Fruit fly (Drosophila melanogaster) whole organism, embryonic: ENCODE measurements around the gene Cyp12a5.

Experiments
- Antp ChIP-seq: fragments of 200-800 bp; sonication (Bioruptor generic); optimal IDR thresholded peaks from 3 replicates; lab custom pipeline; 2016; ENCODE audit warnings: missing biosample characterization, missing genetic modification characterization
- CG10959 ChIP-seq: fragments of 200-800 bp; sonication (Bioruptor generic); IDR thresholded peaks from 2 replicates; pipeline ENCODE4 v1.3.6; 2022; ENCODE audit warnings: missing biosample characterization, missing genetic modification characterization
- CG10979 ChIP-seq: fragments of 200-800 bp; sonication (Bioruptor generic); optimal IDR thresholded peaks from 2 replicates; lab custom pipeline; 2018; ENCODE audit warnings: missing biosample characterization, mild to moderate bottlenecking, missing genetic modification characterization, moderate library complexity
- CG11093 ChIP-seq: fragments of 200-800 bp; sonication (Bioruptor generic); IDR thresholded peaks from 3 replicates; pipeline ENCODE4 v1.3.6; 2022; ENCODE audit warnings: missing biosample characterization, missing genetic modification characterization
- CG11456 ChIP-seq: fragments of 200-800 bp; sonication (Bioruptor generic); IDR thresholded peaks from 3 replicates; pipeline ENCODE4 v1.3.6; 2022; ENCODE audit warnings: missing biosample characterization, missing genetic modification characterization
- CG12942 ChIP-seq: fragments of 200-800 bp; sonication (Bioruptor generic); optimal IDR thresholded peaks from 3 replicates; lab custom pipeline; 2016; ENCODE audit warnings: missing biosample characterization, missing genetic modification characterization
- CG13296 ChIP-seq: fragments of 200-800 bp; sonication (Bioruptor generic); optimal IDR thresholded peaks from 3 replicates; lab custom pipeline; 2018; ENCODE audit warnings: missing biosample characterization, mild to moderate bottlenecking, missing genetic modification characterization
- CG13624 ChIP-seq: fragments of 200-800 bp; sonication (Bioruptor generic); optimal IDR thresholded peaks from 2 replicates; lab custom pipeline; 2016; ENCODE audit warnings: missing biosample characterization, missing genetic modification characterization
- CG14860 ChIP-seq: fragments of 200-800 bp; sonication (Bioruptor generic); IDR thresholded peaks from 3 replicates; pipeline ENCODE4 v1.3.6; 2022; ENCODE audit warnings: missing biosample characterization, missing genetic modification characterization; ENCODE audit not compliant: partially characterized antibody
- CG1603 ChIP-seq: fragments of 200-800 bp; sonication (Bioruptor generic); optimal IDR thresholded peaks from 2 replicates; lab custom pipeline; 2019; ENCODE audit warnings: missing biosample characterization, mild to moderate bottlenecking, missing genetic modification characterization, moderate library complexity
- CG17186 ChIP-seq: fragments of 200-800 bp; sonication (Bioruptor generic); optimal IDR thresholded peaks from 3 replicates; lab custom pipeline; 2017; ENCODE audit warnings: missing biosample characterization, missing genetic modification reagents, missing genetic modification characterization
- CG17328 ChIP-seq: fragments of 200-800 bp; sonication (Bioruptor generic); IDR thresholded peaks from 2 replicates; pipeline ENCODE4 v1.3.6; 2022; ENCODE audit warnings: missing biosample characterization, missing genetic modification characterization
- CG17361 ChIP-seq: fragments of 200-800 bp; sonication (Bioruptor generic); IDR thresholded peaks from 3 replicates; pipeline ENCODE4 v1.3.6; 2022; ENCODE audit warnings: missing biosample characterization, missing genetic modification characterization
- CG18476 ChIP-seq: fragments of 200-800 bp; sonication (Bioruptor generic); optimal IDR thresholded peaks from 2 replicates; lab custom pipeline; 2016; ENCODE audit warnings: missing biosample characterization, mild to moderate bottlenecking, missing genetic modification characterization
- CG2202 ChIP-seq: fragments of 200-800 bp; sonication (Bioruptor generic); optimal IDR thresholded peaks from 2 replicates; lab custom pipeline; 2018; ENCODE audit warnings: missing biosample characterization, mild to moderate bottlenecking, missing genetic modification characterization
- CG30020 ChIP-seq: fragments of 200-800 bp; optimal IDR thresholded peaks from 2 replicates; lab custom pipeline; 2019; ENCODE audit warnings: missing biosample characterization, mild to moderate bottlenecking, missing genetic modification characterization, moderate library complexity
- CG30403 ChIP-seq: fragments of 200-800 bp; sonication (Bioruptor generic); optimal IDR thresholded peaks from 3 replicates; lab custom pipeline; 2016; ENCODE audit warnings: missing biosample characterization, missing genetic modification characterization
- CG34224 ChIP-seq: fragments of 200-800 bp; sonication (Bioruptor generic); IDR thresholded peaks from 3 replicates; pipeline ENCODE4 v1.3.6; 2022; ENCODE audit warnings: missing biosample characterization, missing genetic modification characterization; ENCODE audit not compliant: partially characterized antibody
- CG4424 ChIP-seq: fragments of 200-800 bp; sonication (Bioruptor generic); optimal IDR thresholded peaks from 3 replicates; lab custom pipeline; 2016; ENCODE audit warnings: missing biosample characterization, missing genetic modification characterization
- CG4730 ChIP-seq: fragments of 200-800 bp; sonication (Bioruptor generic); IDR thresholded peaks from 2 replicates; pipeline ENCODE4 v1.3.6; 2022; ENCODE audit warnings: missing biosample characterization, missing genetic modification characterization
- CG4820 ChIP-seq: fragments of 200-800 bp; sonication (Bioruptor generic); optimal IDR thresholded peaks from 3 replicates; lab custom pipeline; 2016; ENCODE audit warnings: missing biosample characterization, missing genetic modification characterization
- CG5953 ChIP-seq: fragments of 200-800 bp; sonication (Bioruptor generic); IDR thresholded peaks from 2 replicates; pipeline ENCODE4 v1.3.6; 2022; ENCODE audit warnings: missing biosample characterization, missing genetic modification characterization
- CG6689 ChIP-seq: fragments of 200-800 bp; sonication (Bioruptor generic); IDR thresholded peaks from 2 replicates; pipeline ENCODE4 v1.3.6; 2022; ENCODE audit warnings: missing biosample characterization, missing genetic modification characterization
- CG6813 ChIP-seq: fragments of 200-800 bp; sonication (Bioruptor generic); optimal IDR thresholded peaks from 2 replicates; lab custom pipeline; 2017; ENCODE audit warnings: missing biosample characterization, missing genetic modification characterization, mild to moderate bottlenecking, moderate library complexity, missing genetic modification reagents
- CG8388 ChIP-seq: fragments of 200-800 bp; sonication (Bioruptor generic); optimal IDR thresholded peaks from 2 replicates; lab custom pipeline; 2019; ENCODE audit warnings: missing biosample characterization, mild to moderate bottlenecking, missing genetic modification characterization, moderate library complexity
- CG9609 ChIP-seq: fragments of 200-800 bp; sonication (Bioruptor generic); optimal IDR thresholded peaks from 3 replicates; lab custom pipeline; 2016; ENCODE audit warnings: missing biosample characterization, missing genetic modification characterization
- CkIIα-i1 ChIP-seq: fragments of 200-800 bp; sonication (Bioruptor generic); IDR thresholded peaks from 2 replicates; pipeline ENCODE4 v1.3.6; 2022; ENCODE audit warnings: missing biosample characterization, missing genetic modification characterization
- Deaf1 ChIP-seq: fragments of 200-800 bp; optimal IDR thresholded peaks from 3 replicates; lab custom pipeline; 2019; ENCODE audit warnings: missing biosample characterization, mild to moderate bottlenecking, missing genetic modification characterization, moderate library complexity
- Dip2 ChIP-seq: fragments of 200-800 bp; sonication (Bioruptor generic); IDR thresholded peaks from 2 replicates; pipeline ENCODE4 v1.3.6; 2022; ENCODE audit warnings: missing biosample characterization, missing genetic modification characterization
- Dip3 ChIP-seq: fragments of 200-800 bp; sonication (Bioruptor generic); optimal IDR thresholded peaks from 3 replicates; lab custom pipeline; 2016; ENCODE audit warnings: missing biosample characterization, missing genetic modification characterization
- Optix ChIP-seq: fragments of 200-800 bp; sonication (Bioruptor generic); IDR thresholded peaks from 3 replicates; pipeline ENCODE4 v1.3.6; 2022; ENCODE audit warnings: missing biosample characterization, missing genetic modification characterization
- Sry-β ChIP-seq: fragments of 200-800 bp; sonication (Bioruptor generic); optimal IDR thresholded peaks from 2 replicates; lab custom pipeline; 2018; ENCODE audit warnings: missing biosample characterization, mild to moderate bottlenecking, missing genetic modification characterization, moderate library complexity
- ash1 ChIP-seq: fragments of 200-800 bp; sonication (Bioruptor generic); optimal IDR thresholded peaks from 2 replicates; lab custom pipeline; 2018; ENCODE audit warnings: missing biosample characterization, mild to moderate bottlenecking, missing genetic modification characterization
- chinmo ChIP-seq: fragments of 200-800 bp; sonication (Bioruptor generic); IDR thresholded peaks from 4 replicates; pipeline ENCODE4 v1.3.6; 2022; ENCODE audit warnings: missing biosample characterization, missing genetic modification characterization; ENCODE audit not compliant: partially characterized antibody
- chm ChIP-seq: fragments of 200-800 bp; sonication (Bioruptor generic); IDR thresholded peaks from 2 replicates; pipeline ENCODE4 v1.3.6; 2022; ENCODE audit warnings: missing biosample characterization, missing genetic modification characterization
- ci ChIP-seq: fragments of 200-800 bp; sonication (Bioruptor generic); IDR thresholded peaks from 3 replicates; pipeline ENCODE4 v1.3.6; 2022; ENCODE audit warnings: missing biosample characterization, missing genetic modification characterization
- dati ChIP-seq: fragments of 200-800 bp; sonication (Bioruptor generic); IDR thresholded peaks from 2 replicates; pipeline ENCODE4 v1.3.6; 2022; ENCODE audit warnings: missing biosample characterization, missing genetic modification characterization
- dimm ChIP-seq: fragments of 200-800 bp; sonication (Bioruptor generic); IDR thresholded peaks from 2 replicates; pipeline ENCODE4 v1.3.6; 2022; ENCODE audit warnings: missing biosample characterization, missing genetic modification characterization
- fu2 ChIP-seq: fragments of 200-800 bp; sonication (Bioruptor generic); optimal IDR thresholded peaks from 2 replicates; lab custom pipeline; 2016; ENCODE audit warnings: missing biosample characterization, missing genetic modification characterization
- grn ChIP-seq: fragments of 200-800 bp; sonication (Bioruptor generic); optimal IDR thresholded peaks from 3 replicates; lab custom pipeline; 2017; ENCODE audit warnings: missing biosample characterization, missing genetic modification characterization
- gsb-n ChIP-seq: fragments of 200-800 bp; sonication (Bioruptor generic); optimal IDR thresholded peaks from 3 replicates; lab custom pipeline; 2018; ENCODE audit warnings: missing biosample characterization, mild to moderate bottlenecking, missing genetic modification characterization
- jing ChIP-seq: fragments of 200-800 bp; sonication (Bioruptor generic); optimal IDR thresholded peaks from 2 replicates; lab custom pipeline; 2018; ENCODE audit warnings: missing biosample characterization, mild to moderate bottlenecking, missing genetic modification characterization
- knrl ChIP-seq: fragments of 200-800 bp; sonication (Bioruptor generic); IDR thresholded peaks from 3 replicates; pipeline ENCODE4 v1.3.6; 2022; ENCODE audit warnings: missing biosample characterization, missing genetic modification characterization; ENCODE audit not compliant: partially characterized antibody
- nmo ChIP-seq: fragments of 200-800 bp; sonication (Bioruptor generic); optimal IDR thresholded peaks from 2 replicates; lab custom pipeline; 2018; ENCODE audit warnings: missing biosample characterization, mild to moderate bottlenecking, missing genetic modification characterization, moderate library complexity
- otp ChIP-seq: fragments of 200-800 bp; sonication (Bioruptor generic); IDR thresholded peaks from 3 replicates; pipeline ENCODE4, ENCODE4 v1.3.6; 2022; ENCODE audit warnings: missing biosample characterization, missing genetic modification characterization
- pzg ChIP-seq: fragments of 200-800 bp; sonication (Bioruptor generic); optimal IDR thresholded peaks from 3 replicates; lab custom pipeline; 2018; ENCODE audit warnings: missing biosample characterization, mild to moderate bottlenecking, missing genetic modification characterization, moderate library complexity
- stc ChIP-seq: fragments of 200-800 bp; sonication (Bioruptor generic); IDR thresholded peaks from 2 replicates; pipeline ENCODE4 v1.3.6; 2022; ENCODE audit warnings: missing biosample characterization, missing genetic modification characterization
- tll ChIP-seq, 2 experiments: fragments of 200-800 bp in 1 of 2; fragments of >200 bp in 1 of 2; sonication (Bioruptor generic) in 1 of 2; optimal IDR thresholded peaks; 2 replicates each; lab custom pipeline; 2017 to 2019; ENCODE audit warnings: missing biosample characterization in 2 of 2, missing genetic modification characterization in 2 of 2, mild to moderate bottlenecking in 1 of 2, moderate library complexity in 1 of 2
- wdn ChIP-seq: fragments of 200-800 bp; sonication (Bioruptor generic); IDR thresholded peaks from 2 replicates; pipeline ENCODE4 v1.3.6; 2022; ENCODE audit warnings: missing biosample characterization, missing genetic modification characterization

The Cyp12a5 gene

DNA sequence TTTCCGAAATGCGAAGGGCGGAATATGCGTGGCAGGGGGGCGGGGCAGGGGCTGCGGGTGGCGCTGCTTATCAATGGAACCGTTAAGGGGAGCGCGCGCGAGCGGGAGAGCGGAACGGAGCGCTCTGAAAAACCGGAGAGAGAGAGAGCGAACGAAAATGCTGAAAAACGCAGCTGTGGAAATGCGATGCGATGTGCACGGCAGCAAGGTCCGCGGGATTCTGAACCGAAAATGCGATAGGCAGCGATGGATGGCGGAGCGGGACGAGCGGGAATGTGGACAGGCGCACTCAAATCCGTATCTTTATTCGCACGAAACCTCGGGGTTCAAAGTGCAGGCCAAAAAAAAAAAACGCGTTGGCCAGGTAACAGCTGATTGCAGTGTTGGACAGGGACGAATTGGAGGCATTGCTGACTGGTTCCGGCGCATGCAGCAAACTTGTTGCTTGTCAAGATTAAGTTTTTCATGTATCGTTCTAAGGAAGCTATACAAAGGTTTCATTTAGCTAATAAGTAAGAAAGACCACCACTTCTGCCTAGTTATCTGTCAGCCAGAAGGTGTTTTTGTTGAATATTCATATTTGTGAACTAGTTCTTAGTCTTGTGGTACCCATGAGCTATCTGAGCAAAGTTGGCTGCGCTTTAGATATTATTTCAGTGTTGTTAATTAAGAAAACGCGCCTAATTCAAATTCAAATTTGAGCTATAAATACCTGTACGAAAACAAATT lies 15.2 kb downstream of the Cyp12a5 start, which contains the start of gene Ppcs (continued):
- TF ChIP-seq CG11456 (GFP tag; lab: Robert Waterston, UW), result peak; percentile 27; the same call in 1 of the 3 replicates
- no peak for TF ChIP-seq CkIIα-i1 (GFP tag; lab: Robert Waterston, UW)
- no peak for TF ChIP-seq stc
- 0 out of 2 replicates have a peak, but pooled peaks have one; percentile 28 for TF ChIP-seq CG17328 (GFP tag; lab: Robert Waterston, UW)
- no peak for TF ChIP-seq dimm (GFP tag; lab: Robert Waterston, UW)
- TF ChIP-seq tll (GFP tag; optimal IDR thresholded peaks at IDR 0.05; lab: Kevin White, UChicago), result no peak
- peak; percentile 27 for TF ChIP-seq CG6813 (GFP tag; lab: Kevin White, UChicago)
- TF ChIP-seq otp, result peak; percentile 45; the same call in 2 of the 3 replicates
- no peak for TF ChIP-seq Optix (GFP tag; lab: Robert Waterston, UW)
- peak; percentile 97; the same call in 3 of the 4 replicates for TF ChIP-seq chinmo
- peak; percentile 69 for TF ChIP-seq nmo
- TF ChIP-seq CG4424 (GFP tag; lab: Kevin White, UChicago), result peak; percentile 56
- no peak for TF ChIP-seq CG11093 (GFP tag; lab: Robert Waterston, UW)
- peak; percentile 14 for TF ChIP-seq CG2202 (tag; lab: Kevin White, UChicago)
- TF ChIP-seq CG5953 (GFP tag; lab: Robert Waterston, UW), result no peak
- peak; percentile 60; the same call in 2 of the 3 replicates for TF ChIP-seq ci (GFP tag; lab: Robert Waterston, UW)
- peak; percentile 61 for TF ChIP-seq Deaf1 (tag; lab: Kevin White, UChicago)
- TF ChIP-seq CG4820 (GFP tag; lab: Kevin White, UChicago), result peak; percentile 32
- TF ChIP-seq wdn (GFP tag; lab: Robert Waterston, UW), result no peak
- peak; percentile 83 for TF ChIP-seq CG17186 (GFP tag; lab: Kevin White, UChicago)
- no peak for TF ChIP-seq jing (GFP tag; lab: Kevin White, UChicago)
- TF ChIP-seq chm (GFP tag; lab: Robert Waterston, UW), result peak; percentile 58; the same call in 1 of the 2 replicates
- TF ChIP-seq CG18476 (GFP tag; lab: Kevin White, UChicago), result peak; percentile 58
- peak; percentile 49 for TF ChIP-seq CG12942 (GFP tag; lab: Kevin White, UChicago)
- TF ChIP-seq CG9609 (GFP tag; lab: Kevin White, UChicago), result peak; percentile 53
- TF ChIP-seq Dip2, result no peak
- peak; percentile 36 for TF ChIP-seq CG6689
- TF ChIP-seq CG10959, result no peak; the same call in 1 of the 2 replicates
- peak; percentile 38; the same call in 1 of the 3 replicates for TF ChIP-seq knrl (GFP tag; lab: Robert Waterston, UW)
- no peak for TF ChIP-seq dati (GFP tag; lab: Robert Waterston, UW)
- no peak for TF ChIP-seq CG4730 (GFP tag; lab: Robert Waterston, UW)
- TF ChIP-seq CG13296 (GFP tag; lab: Kevin White, UChicago), result peak; percentile 73
- no peak for TF ChIP-seq CG14860
- peak; percentile 50 for TF ChIP-seq Antp (GFP tag; lab: Kevin White, UChicago)
- peak; percentile 23 for TF ChIP-seq gsb-n (tag; lab: Kevin White, UChicago)
- no peak for TF ChIP-seq ash1
- peak; percentile 43 for TF ChIP-seq CG10979 (tag; lab: Kevin White, UChicago)
- no peak for TF ChIP-seq grn (GFP tag; lab: Kevin White, UChicago)
- peak; percentile 83 for TF ChIP-seq CG13624
- peak; percentile 33 for TF ChIP-seq CG30020 (tag; lab: Kevin White, UChicago)
- TF ChIP-seq Sry-β, result peak; percentile 51
- peak; percentile 81 for TF ChIP-seq CG17361 (GFP tag; lab: Robert Waterston, UW)
- TF ChIP-seq fu2 (GFP tag; lab: Kevin White, UChicago), result peak; percentile 73
- peak; percentile 75 for TF ChIP-seq CG30403 (GFP tag; lab: Kevin White, UChicago)
- TF ChIP-seq CG8388 (GFP tag; lab: Kevin White, UChicago), result peak; percentile 19
- TF ChIP-seq Dip3 (GFP tag; lab: Kevin White, UChicago), result peak; percentile 58
- peak; percentile 69 for TF ChIP-seq pzg (GFP tag; lab: Kevin White, UChicago)
- peak; percentile 41 for TF ChIP-seq CG1603 (tag; lab: Kevin White, UChicago)
- TF ChIP-seq CG34224 (GFP tag; lab: Robert Waterston, UW), result peak; percentile 66; the same call in 2 of the 3 replicates
